Worm (Caenorhabditis elegans): Measurements from ENCODE around the gene nrfl-1.

The nrfl-1 gene

DNA sequence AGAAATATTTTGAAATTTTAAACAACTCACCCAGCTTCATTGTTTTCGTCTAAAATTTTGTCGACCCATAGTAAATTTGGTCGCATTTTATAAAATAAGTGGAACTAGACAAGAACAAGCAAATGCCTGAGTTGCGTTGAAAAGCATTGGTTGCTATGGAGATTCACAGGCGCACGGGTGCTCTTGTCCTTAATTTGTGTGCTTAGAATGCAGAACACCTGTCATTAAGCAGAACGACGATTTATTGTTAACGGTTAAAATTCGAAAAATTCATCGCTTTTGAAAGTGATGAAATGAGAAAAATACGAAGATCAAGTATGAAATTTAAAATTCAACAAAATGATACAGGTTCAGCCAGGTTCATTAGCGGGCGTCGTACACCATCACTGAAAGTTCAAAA is 27.2 kb downstream of the nrfl-1 start, which contains the start of gene daf-10:
Gene daf-10 (minus strand): TSS at position 101 of the 400 bp plus-strand sequence.
- TF ChIP-seq nhr-85 (tag) (no peak), ces-1 (GFP tag; optimal IDR thresholded peaks at IDR 0.05) (no peak), pag-3 (tag; optimal IDR thresholded peaks at IDR 0.05; ENCODE audit: borderline replicate concordance, insufficient read depth) (no peak), lin-14 (GFP tag; optimal IDR thresholded peaks at IDR 0.05) (no peak), fkh-8 (tag; optimal IDR thresholded peaks at IDR 0.05) (peak; percentile 2), pax-3 (tag; optimal IDR thresholded peaks at IDR 0.05) (no peak), efl-1 (optimal IDR thresholded peaks at IDR 0.05) (no peak), efl-1 (GFP tag; optimal IDR thresholded peaks at IDR 0.05 in 1 of 2) (peak in 1 of 2 experiments; percentile 43), ztf-4 (tag; optimal IDR thresholded peaks at IDR 0.05) (no peak), C16A3.4 (tag; optimal IDR thresholded peaks at IDR 0.05) (no peak), blmp-1 (tag; optimal IDR thresholded peaks at IDR 0.05) (no peak)

DNA sequence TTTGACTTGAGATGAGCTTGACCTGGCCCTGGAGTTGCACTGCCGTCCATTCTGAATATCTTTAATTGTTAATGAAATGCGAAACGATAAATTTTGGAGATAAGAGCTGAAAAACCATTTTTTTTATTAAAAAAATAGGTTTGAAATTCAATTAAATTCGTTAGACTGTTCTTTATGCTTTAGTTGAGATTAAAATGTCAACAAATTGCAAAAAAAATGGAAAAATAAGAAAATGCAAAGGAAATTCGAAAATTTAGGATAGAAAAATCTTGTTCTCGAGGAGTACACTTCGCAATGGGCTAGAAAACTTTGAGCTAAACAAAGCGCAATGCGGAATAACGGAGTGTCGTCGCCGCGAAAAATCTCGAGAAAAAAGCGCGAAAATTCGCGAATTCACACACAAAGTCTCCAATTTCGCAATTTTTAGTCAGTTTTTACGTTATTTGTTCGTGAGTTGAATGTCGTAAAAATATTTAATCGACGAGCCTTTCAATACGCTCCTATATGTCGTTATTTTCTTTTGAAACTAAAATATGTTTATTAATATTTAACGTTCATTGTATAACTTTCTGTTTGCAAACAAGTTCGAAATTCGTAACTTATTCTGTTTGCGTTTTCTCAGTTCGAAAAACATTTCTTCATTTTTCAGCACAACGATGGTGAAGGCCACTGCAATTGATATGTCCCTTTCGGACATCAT is 28.1 kb downstream of the nrfl-1 start, which contains the start of the genes rpb-12 and aly-2:
Gene rpb-12 (minus strand): TSS at position 51 of the 700 bp plus-strand sequence.
Gene aly-2 (plus strand): TSS at position 650 of the 700 bp plus-strand sequence.
- no peak for TF ChIP-seq vab-15 (tag; optimal IDR thresholded peaks at IDR 0.05)
- peak; percentile 34 for TF ChIP-seq blmp-1 (tag; optimal IDR thresholded peaks at IDR 0.05)
- no peak for TF ChIP-seq alr-1 (tag; optimal IDR thresholded peaks at IDR 0.05; ENCODE audit: borderline replicate concordance)
- TF ChIP-seq aha-1 (tag; optimal IDR thresholded peaks at IDR 0.05) = no peak
- TF ChIP-seq isw-1 (GFP tag; IDR thresholded peaks at IDR 0.05) = peak; percentile 22
- TF ChIP-seq lsy-2 (tag; optimal IDR thresholded peaks at IDR 0.05) = peak; percentile 62 to 76
- no peak for TF ChIP-seq zag-1 (tag; optimal IDR thresholded peaks at IDR 0.05)
- no peak for TF ChIP-seq sptf-1 (tag; optimal IDR thresholded peaks at IDR 0.05)
- TF ChIP-seq jun-1 (tag; optimal IDR thresholded peaks at IDR 0.05) = peak; percentile 57
- TF ChIP-seq mab-9 (GFP tag; IDR thresholded peaks at IDR 0.05) = no peak
- no peak for TF ChIP-seq nhr-47 (tag; optimal IDR thresholded peaks at IDR 0.05)
- TF ChIP-seq ceh-90 (tag; optimal IDR thresholded peaks at IDR 0.05) = no peak
- peak; percentile 68 for TF ChIP-seq mep-1 (tag; optimal IDR thresholded peaks at IDR 0.05)
- TF ChIP-seq aly-2 (tag; optimal IDR thresholded peaks at IDR 0.05) = peak; percentile 59
- no peak for TF ChIP-seq lir-3 (tag; optimal IDR thresholded peaks at IDR 0.05; ENCODE audit: poor library complexity)
- peak; percentile 23 for TF ChIP-seq nhr-90 (tag; optimal IDR thresholded peaks at IDR 0.05; ENCODE audit: poor library complexity)
- peak; percentile 74 for TF ChIP-seq snu-23 (GFP tag; optimal IDR thresholded peaks at IDR 0.05)
- TF ChIP-seq ces-1 (GFP tag; optimal IDR thresholded peaks at IDR 0.05) = no peak
- TF ChIP-seq nhr-84 (tag; optimal IDR thresholded peaks at IDR 0.05) = no peak
- TF ChIP-seq lin-13 (GFP tag; optimal IDR thresholded peaks at IDR 0.05) = peak; percentile 30
- no peak for TF ChIP-seq elt-2 (tag; optimal IDR thresholded peaks at IDR 0.05)
- no peak for TF ChIP-seq nhr-12 (tag; optimal IDR thresholded peaks at IDR 0.05)
- TF ChIP-seq nhr-71 (tag; optimal IDR thresholded peaks at IDR 0.05) = peak; percentile 76
- no peak for TF ChIP-seq unc-30 (tag; optimal IDR thresholded peaks at IDR 0.05)
- TF ChIP-seq sox-4 (tag; optimal IDR thresholded peaks at IDR 0.05) = no peak
- no peak for TF ChIP-seq lin-39 (tag; optimal IDR thresholded peaks at IDR 0.05)
- TF ChIP-seq F16B12.6 (tag; optimal IDR thresholded peaks at IDR 0.05) = peak; percentile 39
- TF ChIP-seq tbx-2 (tag; optimal IDR thresholded peaks at IDR 0.05) = peak; percentile 62
- no peak for TF ChIP-seq C16A3.4 (tag; optimal IDR thresholded peaks at IDR 0.05)
- no peak for TF ChIP-seq hlh-17 (GFP tag; optimal IDR thresholded peaks at IDR 0.05; ENCODE audit: borderline replicate concordance)
- no peak for TF ChIP-seq pag-3 (tag; optimal IDR thresholded peaks at IDR 0.05; ENCODE audit: borderline replicate concordance, insufficient read depth)
- no peak for TF ChIP-seq egl-27 (tag; optimal IDR thresholded peaks at IDR 0.05)
- TF ChIP-seq pax-3 (tag; optimal IDR thresholded peaks at IDR 0.05) = no peak
- TF ChIP-seq dsc-1 (tag; optimal IDR thresholded peaks at IDR 0.05) = peak; percentile 3
- no peak for TF ChIP-seq ceh-8 (GFP tag; optimal IDR thresholded peaks at IDR 0.05)
- TF ChIP-seq fos-1 (tag; optimal IDR thresholded peaks at IDR 0.05) = no peak
- peak; percentile 59 for TF ChIP-seq skn-1 (tag; optimal IDR thresholded peaks at IDR 0.05)
- TF ChIP-seq nhr-28 (tag; optimal IDR thresholded peaks at IDR 0.05) = no peak
- TF ChIP-seq nhr-237 (tag; optimal IDR thresholded peaks at IDR 0.05) = no peak
- TF ChIP-seq fkh-8 (tag; optimal IDR thresholded peaks at IDR 0.05) = peak; percentile 55
- no peak for TF ChIP-seq fkh-10 (GFP tag; optimal IDR thresholded peaks at IDR 0.05)
- peak in 1 of 2 experiments; percentile 28 for TF ChIP-seq mdl-1 (tag; optimal IDR thresholded peaks at IDR 0.05)
- TF ChIP-seq hpl-2 (GFP tag; optimal IDR thresholded peaks at IDR 0.05) = no peak
- no peak for TF ChIP-seq irx-1 (tag; optimal IDR thresholded peaks at IDR 0.05)
